Worm (Caenorhabditis elegans) whole organism, L4 larva: Measurements from ENCODE around the gene C01G10.15.
A peak's percentile ranks its signal among the peaks of the same experiment; 100 is the strongest.

Source experiments
- aha-1 ChIP-seq: fragments of 150-350 bp; peaks from one replicate; lab custom pipeline; 2014; ENCODE audit warnings: missing biosample characterization, missing genetic modification characterization
- attf-4 ChIP-seq: sonication (generic microtip); optimal IDR thresholded peaks from 3 replicates; lab custom pipeline; 2017; ENCODE audit warnings: missing biosample characterization, missing genetic modification characterization
- daf-12 ChIP-seq: fragments of 150-350 bp; optimal IDR thresholded peaks from 2 replicates; lab custom pipeline; 2014; ENCODE audit warnings: missing biosample characterization, missing genetic modification reagents, missing genetic modification characterization
- daf-16 ChIP-seq, 3 experiments: sonication (generic microtip); optimal IDR thresholded peaks; 2 replicates each; lab custom pipeline; 2016 to 2017; ENCODE audit warnings: missing genetic modification characterization in 3 of 3, missing genetic modification reagents in 3 of 3, mild to moderate bottlenecking in 2 of 3, missing compliant biosample characterization in 2 of 3, missing biosample characterization in 1 of 3, moderate library complexity in 1 of 3
- daf-19 ChIP-seq: fragments of 200-800 bp; sonication (Bioruptor generic); conservative IDR thresholded peaks from 2 replicates; pipeline ENCODE4 v1.3.6; 2022; ENCODE audit warnings: missing genetic modification characterization, missing compliant biosample characterization
- dpl-1 ChIP-seq: fragments of 150-350 bp; optimal IDR thresholded peaks from 2 replicates; lab custom pipeline; 2014; ENCODE audit warnings: missing biosample characterization, missing genetic modification reagents, missing genetic modification characterization
- egl-43 ChIP-seq: fragments of 200-800 bp; sonication (Bioruptor generic); IDR thresholded peaks from 2 replicates; pipeline ENCODE4 v1.3.6; 2022; ENCODE audit warnings: missing genetic modification reagents, missing genetic modification characterization, missing compliant biosample characterization
- hlh-11 ChIP-seq: fragments of 200-800 bp; sonication (Bioruptor generic); optimal IDR thresholded peaks from 2 replicates; lab custom pipeline; 2018; ENCODE audit warnings: mild to moderate bottlenecking, missing genetic modification characterization, missing compliant biosample characterization
- hlh-30 ChIP-seq: sonication (generic microtip); optimal IDR thresholded peaks from 2 replicates; lab custom pipeline; 2017; ENCODE audit warnings: antibody characterized with exemption, mild to moderate bottlenecking, missing genetic modification characterization, missing compliant biosample characterization; ENCODE audit not compliant: insufficient read depth
- lin-15B ChIP-seq: fragments of 150-350 bp; sonication (generic microtip); optimal IDR thresholded peaks from 3 replicates; lab custom pipeline; 2014; ENCODE audit warnings: missing biosample characterization, missing genetic modification characterization
- lin-38 ChIP-seq: fragments of 200-800 bp; sonication (Bioruptor generic); IDR thresholded peaks from 2 replicates; pipeline ENCODE4 v1.3.6; 2022; ENCODE audit warnings: missing genetic modification reagents, missing genetic modification characterization, missing compliant biosample characterization
- lir-3 ChIP-seq: sonication (generic microtip); optimal IDR thresholded peaks from 2 replicates; lab custom pipeline; 2016; ENCODE audit warnings: mild to moderate bottlenecking, missing genetic modification characterization, missing compliant biosample characterization
- mes-2 ChIP-seq: sonication (generic microtip); optimal IDR thresholded peaks from 2 replicates; lab custom pipeline; 2016; ENCODE audit warnings: missing genotype, mild to moderate bottlenecking, missing genetic modification characterization, missing compliant biosample characterization; ENCODE audit not compliant: poor library complexity, severe bottlenecking
- nhr-25 ChIP-seq: sonication (generic microtip); optimal IDR thresholded peaks from 2 replicates; lab custom pipeline; 2017; ENCODE audit warnings: missing genetic modification characterization, mild to moderate bottlenecking, missing compliant biosample characterization, antibody characterized with exemption, moderate library complexity, borderline replicate concordance; ENCODE audit not compliant: insufficient read depth
- nhr-41 ChIP-seq: fragments of 200-800 bp; sonication (Bioruptor generic); IDR thresholded peaks from 2 replicates; pipeline ENCODE4 v1.3.6; 2022; ENCODE audit warnings: missing genetic modification reagents, missing genetic modification characterization, missing compliant biosample characterization
- nhr-48 ChIP-seq: sonication (generic microtip); optimal IDR thresholded peaks from 2 replicates; lab custom pipeline; 2016; ENCODE audit warnings: mild to moderate bottlenecking, missing genetic modification characterization, missing compliant biosample characterization
- nhr-6 ChIP-seq: fragments of 150-350 bp; optimal IDR thresholded peaks from 2 replicates; lab custom pipeline; 2014; ENCODE audit warnings: missing biosample characterization, missing genetic modification characterization
- nhr-77 ChIP-seq: fragments of 150-350 bp; optimal IDR thresholded peaks from 2 replicates; lab custom pipeline; 2014; ENCODE audit warnings: missing biosample characterization, missing genetic modification characterization
- rbr-2 ChIP-seq: sonication (generic microtip); optimal IDR thresholded peaks from 2 replicates; lab custom pipeline; 2016; ENCODE audit warnings: missing genotype, missing genetic modification characterization, missing compliant biosample characterization
- snpc-4 ChIP-seq: fragments of 150-350 bp; optimal IDR thresholded peaks from 2 replicates; lab custom pipeline; 2014; ENCODE audit warnings: missing biosample characterization, missing genetic modification characterization
- spr-1 ChIP-seq: sonication (generic microtip); optimal IDR thresholded peaks from 2 replicates; lab custom pipeline; 2016; ENCODE audit warnings: mild to moderate bottlenecking, missing genetic modification characterization, missing compliant biosample characterization
- unc-130 ChIP-seq: sonication (generic microtip); optimal IDR thresholded peaks from 2 replicates; lab custom pipeline; 2016; ENCODE audit warnings: missing genetic modification reagents, missing genetic modification characterization, missing compliant biosample characterization
- unc-62 ChIP-seq, 3 experiments: fragments of 150-350 bp in 1 of 3; sonication (generic microtip); optimal IDR thresholded peaks in 2 of 3; peaks in 1 of 3; 1 replicate in 1 of 3; 2 replicates in 2 of 3; lab custom pipeline; 2014 to 2017; ENCODE audit warnings: missing biosample characterization in 3 of 3, missing genetic modification characterization in 3 of 3, missing genetic modification reagents in 3 of 3, missing genotype in 1 of 3
- zfp-3 ChIP-seq: fragments of 200-800 bp; sonication (Bioruptor generic); conservative IDR thresholded peaks from 2 replicates; pipeline ENCODE4 v1.3.6; 2022; ENCODE audit warnings: missing genetic modification reagents, missing genetic modification characterization, missing compliant biosample characterization

C01G10.15 gene

ce11 chrV:15060595-15060994, 26.5 kb downstream of the C01G10.15 start:
- TF ChIP-seq unc-62 (GFP tag; optimal IDR thresholded peaks at IDR 0.05 in 1 of 2; lab: Kevin White, UChicago) (peak in 1 of 2 experiments; percentile 18), unc-62 (tag; optimal IDR thresholded peaks at IDR 0.05; lab: Kevin White, UChicago) (no peak), egl-43 (GFP tag; lab: Robert Waterston, UW) (no peak), aha-1 (tag; lab: Kevin White, UChicago) (peak; percentile 73)
- TF ChIP-seq, all 104 proteins: peak for 2

ce11 chrV:15059534-15059933, 27.6 kb downstream of the C01G10.15 start, which contains the start of the genes mcm-3 and C25D7.15:
TSS of gene mcm-3 (minus strand) at chrV:15059599.
TSS of gene C25D7.15 (plus strand) at chrV:15059808.
- TF ChIP-seq dpl-1 (GFP tag; lab: Kevin White, UChicago), result peak; percentile 85
- no peak for TF ChIP-seq daf-19 (GFP tag; lab: Robert Waterston, UW)
- TF ChIP-seq mes-2 (tag; lab: Kevin White, UChicago), result peak; percentile 64
- TF ChIP-seq lin-15B (tag; lab: Kevin White, UChicago), result no peak
- peak; percentile 66 for TF ChIP-seq lin-38 (GFP tag; lab: Robert Waterston, UW)
- no peak for TF ChIP-seq snpc-4
- peak; percentile 5 for TF ChIP-seq hlh-11 (tag; lab: Kevin White, UChicago)
- no peak for TF ChIP-seq lir-3 (tag; lab: Kevin White, UChicago)
- no peak for TF ChIP-seq nhr-41 (GFP tag; lab: Robert Waterston, UW)
- peak; percentile 79 for TF ChIP-seq nhr-6 (tag; lab: Kevin White, UChicago)
- TF ChIP-seq nhr-48 (tag; lab: Kevin White, UChicago), result peak; percentile 12
- TF ChIP-seq nhr-77 (tag; lab: Kevin White, UChicago), result no peak
- no peak for TF ChIP-seq daf-16 (GFP tag; optimal IDR thresholded peaks at IDR 0.05; lab: Kevin White, UChicago)
- TF ChIP-seq daf-16 (tag; optimal IDR thresholded peaks at IDR 0.05; lab: Kevin White, UChicago), result peak; percentile 70
- peak; percentile 25 for TF ChIP-seq unc-130 (GFP tag; lab: Kevin White, UChicago)
- TF ChIP-seq attf-4 (tag; lab: Kevin White, UChicago), result no peak

ce11 chrV:15058965-15059364, 28.1 kb downstream of the C01G10.15 start:
- TF ChIP-seq lin-15B (tag; lab: Kevin White, UChicago), result no peak

- TF ChIP-seq nhr-25 (no peak), unc-62 (GFP tag; optimal IDR thresholded peaks at IDR 0.05 in 1 of 2; lab: Kevin White, UChicago) (peak in 1 of 2 experiments; percentile 98), unc-62 (tag; optimal IDR thresholded peaks at IDR 0.05; lab: Kevin White, UChicago) (no peak)
- TF ChIP-seq, all 104 proteins: peak for 1
These were observed 28.7 kb downstream of the C01G10.15 start for ce11 chrV:15058423-15058822.

- TF ChIP-seq aha-1 (tag; lab: Kevin White, UChicago) (peak; percentile 92), hlh-11 (tag; lab: Kevin White, UChicago) (no peak), daf-12 (tag; lab: Kevin White, UChicago) (no peak)
- TF ChIP-seq, all 104 proteins: peak for 1
These were observed 29.4 kb downstream of the C01G10.15 start for ce11 chrV:15057724-15058123.

- TF ChIP-seq nhr-25 (no peak), egl-43 (GFP tag; lab: Robert Waterston, UW) (0 out of 2 replicates have a peak, but pooled peaks have one; percentile 24)
- TF ChIP-seq, all 104 proteins: peak for 1
These were observed 30.7 kb downstream of the C01G10.15 start for ce11 chrV:15056346-15056839.

- TF ChIP-seq aha-1 (tag; lab: Kevin White, UChicago), result peak; percentile 49
- TF ChIP-seq zfp-3 (GFP tag; lab: Robert Waterston, UW), result no peak
- no peak for TF ChIP-seq spr-1 (tag; lab: Kevin White, UChicago)
These were observed 31.2 kb downstream of the C01G10.15 start, which contains the start of gene C25D7.16 for ce11 chrV:15055873-15056272. TSS of gene C25D7.16 (plus strand) at chrV:15056173.

ce11 chrV:15054733-15055132, 32.4 kb downstream of the C01G10.15 start:
- TF ChIP-seq rbr-2, result no peak
- TF ChIP-seq hlh-30 (tag; lab: Kevin White, UChicago), result no peak
- peak; percentile 91 for TF ChIP-seq aha-1 (tag; lab: Kevin White, UChicago)
